Fruit fly (Drosophila melanogaster): Measurements from ENCODE around the gene rump.

- TF ChIP-seq tj (GFP tag; optimal IDR thresholded peaks at IDR 0.05), result peak; percentile 17
- no peak for TF ChIP-seq CG12768 (GFP tag; optimal IDR thresholded peaks at IDR 0.05)
- TF ChIP-seq kay (GFP tag; ENCODE audit: borderline replicate concordance), result peak; percentile 37
- TF ChIP-seq CG1620 (GFP tag; optimal IDR thresholded peaks at IDR 0.05), result no peak
- no peak for TF ChIP-seq pad (GFP tag; optimal IDR thresholded peaks at IDR 0.05)
- no peak for TF ChIP-seq bab1 (GFP tag; optimal IDR thresholded peaks at IDR 0.05)
- TF ChIP-seq CG11617 (GFP tag; optimal IDR thresholded peaks at IDR 0.05), result no peak
Measured at dm6 chr3R:9500193-9501051, 9.7 kb downstream of the rump start.
